Fruit fly (Drosophila melanogaster) whole organism, embryonic: ENCODE measurements around the gene Kah.

ENCODE experiments used
- Atf3 ChIP-seq: fragments of 200-800 bp; sonication (Bioruptor generic); optimal IDR thresholded peaks from 3 replicates; lab custom pipeline; 2016; ENCODE audit warnings: missing biosample characterization, missing genetic modification characterization
- B-H2 ChIP-seq: fragments of 200-800 bp; sonication (Bioruptor generic); optimal IDR thresholded peaks from 2 replicates; lab custom pipeline; 2018; ENCODE audit warnings: missing biosample characterization, mild to moderate bottlenecking, missing genetic modification characterization
- CG10431 ChIP-seq: fragments of 200-800 bp; sonication (Bioruptor generic); optimal IDR thresholded peaks from 3 replicates; lab custom pipeline; 2018; ENCODE audit warnings: missing biosample characterization, mild to moderate bottlenecking, missing genetic modification characterization
- CG10543 ChIP-seq: fragments of 200-800 bp; sonication (Bioruptor generic); optimal IDR thresholded peaks from 3 replicates; lab custom pipeline; 2017; ENCODE audit warnings: missing biosample characterization, mild to moderate bottlenecking, missing genetic modification characterization, moderate library complexity
- CG11093 ChIP-seq: fragments of 200-800 bp; sonication (Bioruptor generic); IDR thresholded peaks from 3 replicates; pipeline ENCODE4 v1.3.6; 2022; ENCODE audit warnings: missing biosample characterization, missing genetic modification characterization
- CG11560 ChIP-seq: fragments of 200-800 bp; sonication (Bioruptor generic); IDR thresholded peaks from 3 replicates; pipeline ENCODE4 v1.3.6; 2022; ENCODE audit warnings: missing biosample characterization, missing genetic modification characterization
- CG11696 ChIP-seq: fragments of 200-800 bp; sonication (Bioruptor generic); IDR thresholded peaks from 2 replicates; pipeline ENCODE4 v1.3.6; 2022; ENCODE audit warnings: missing biosample characterization, missing genetic modification characterization
- CG12104 ChIP-seq: fragments of 200-800 bp; sonication (Bioruptor generic); optimal IDR thresholded peaks from 3 replicates; lab custom pipeline; 2016; ENCODE audit warnings: missing biosample characterization, missing genetic modification characterization
- CG12769 ChIP-seq: fragments of 200-800 bp; sonication (Bioruptor generic); optimal IDR thresholded peaks from 2 replicates; lab custom pipeline; 2019; ENCODE audit warnings: missing biosample characterization, mild to moderate bottlenecking, missing genetic modification characterization, moderate library complexity
- CG15269 ChIP-seq: fragments of 200-800 bp; sonication (Bioruptor generic); optimal IDR thresholded peaks from 2 replicates; lab custom pipeline; 2018; ENCODE audit warnings: missing biosample characterization, mild to moderate bottlenecking, missing genetic modification characterization, moderate library complexity
- CG17328 ChIP-seq: fragments of 200-800 bp; sonication (Bioruptor generic); IDR thresholded peaks from 2 replicates; pipeline ENCODE4 v1.3.6; 2022; ENCODE audit warnings: missing biosample characterization, missing genetic modification characterization
- CG1792 ChIP-seq: fragments of 200-800 bp; sonication (Bioruptor generic); optimal IDR thresholded peaks from 2 replicates; lab custom pipeline; 2016; ENCODE audit warnings: missing biosample characterization, missing genetic modification characterization
- CG18764 ChIP-seq: fragments of 200-800 bp; sonication (Bioruptor generic); optimal IDR thresholded peaks from 3 replicates; lab custom pipeline; 2016; ENCODE audit warnings: missing biosample characterization, missing genetic modification characterization
- CG2120 ChIP-seq: fragments of 200-800 bp; sonication (Bioruptor generic); optimal IDR thresholded peaks from 3 replicates; lab custom pipeline; 2016; ENCODE audit warnings: missing biosample characterization, missing genetic modification characterization
- CG30020 ChIP-seq: fragments of 200-800 bp; optimal IDR thresholded peaks from 2 replicates; lab custom pipeline; 2019; ENCODE audit warnings: missing biosample characterization, mild to moderate bottlenecking, missing genetic modification characterization, moderate library complexity
- CG3065 ChIP-seq: fragments of 200-800 bp; sonication (Bioruptor generic); optimal IDR thresholded peaks from 2 replicates; lab custom pipeline; 2016; ENCODE audit warnings: missing biosample characterization, missing genetic modification characterization
- CG31365 ChIP-seq: fragments of 200-800 bp; sonication (Bioruptor generic); optimal IDR thresholded peaks from 2 replicates; lab custom pipeline; 2018; ENCODE audit warnings: missing biosample characterization, mild to moderate bottlenecking, missing genetic modification characterization
- CG4707 ChIP-seq: fragments of 200-800 bp; sonication (Bioruptor generic); optimal IDR thresholded peaks from 2 replicates; lab custom pipeline; 2018; ENCODE audit warnings: missing biosample characterization, mild to moderate bottlenecking, missing genetic modification characterization, moderate library complexity
- CG7839 ChIP-seq: fragments of 200-800 bp; sonication (Bioruptor generic); optimal IDR thresholded peaks from 3 replicates; lab custom pipeline; 2018; ENCODE audit warnings: missing biosample characterization, mild to moderate bottlenecking, missing genetic modification characterization, moderate library complexity
- CG8944 ChIP-seq: fragments of 200-800 bp; sonication (Bioruptor generic); optimal IDR thresholded peaks from 3 replicates; lab custom pipeline; 2016; ENCODE audit warnings: missing biosample characterization, missing genetic modification characterization
- CG9876 ChIP-seq: fragments of 200-800 bp; sonication (Bioruptor generic); optimal IDR thresholded peaks from 2 replicates; lab custom pipeline; 2016; ENCODE audit warnings: missing biosample characterization, missing genetic modification characterization
- D19A ChIP-seq: fragments of 200-800 bp; optimal IDR thresholded peaks from 3 replicates; lab custom pipeline; 2019; ENCODE audit warnings: missing biosample characterization, mild to moderate bottlenecking, missing genetic modification characterization, moderate library complexity
- Dad ChIP-seq: fragments of 200-800 bp; sonication (Bioruptor generic); optimal IDR thresholded peaks from 3 replicates; lab custom pipeline; 2016; ENCODE audit warnings: missing biosample characterization, missing genetic modification characterization
- HLH4C ChIP-seq: fragments of 200-800 bp; sonication (Bioruptor generic); IDR thresholded peaks from 3 replicates; pipeline ENCODE4 v1.3.6; 2022; ENCODE audit warnings: missing biosample characterization, missing genetic modification characterization; ENCODE audit not compliant: partially characterized antibody
- Hr3 ChIP-seq: fragments of 200-800 bp; sonication (Bioruptor generic); optimal IDR thresholded peaks from 3 replicates; lab custom pipeline; 2016; ENCODE audit warnings: missing biosample characterization, missing genetic modification characterization
- Max ChIP-seq: fragments of 200-800 bp; sonication (Bioruptor generic); optimal IDR thresholded peaks from 2 replicates; lab custom pipeline; 2016; ENCODE audit warnings: missing biosample characterization, mild to moderate bottlenecking, missing genetic modification characterization
- NK7.1 ChIP-seq: fragments of 200-800 bp; sonication (Bioruptor generic); optimal IDR thresholded peaks from 3 replicates; lab custom pipeline; 2016; ENCODE audit warnings: missing biosample characterization, missing genetic modification characterization
- Nf-YC ChIP-seq: fragments of 200-800 bp; optimal IDR thresholded peaks from 3 replicates; lab custom pipeline; 2019; ENCODE audit warnings: missing biosample characterization, mild to moderate bottlenecking, missing genetic modification characterization, moderate library complexity
- Optix ChIP-seq: fragments of 200-800 bp; sonication (Bioruptor generic); IDR thresholded peaks from 3 replicates; pipeline ENCODE4 v1.3.6; 2022; ENCODE audit warnings: missing biosample characterization, missing genetic modification characterization
- Six4 ChIP-seq: fragments of 200-800 bp; sonication (Bioruptor generic); optimal IDR thresholded peaks from 2 replicates; lab custom pipeline; 2016; ENCODE audit warnings: missing biosample characterization, missing genetic modification characterization
- ase ChIP-seq: fragments of 200-800 bp; sonication (Bioruptor generic); IDR thresholded peaks from 3 replicates; pipeline ENCODE4 v1.3.6; 2022; ENCODE audit warnings: missing biosample characterization, missing genetic modification characterization
- cas ChIP-seq: fragments of 200-800 bp; sonication (Bioruptor generic); IDR thresholded peaks from 2 replicates; pipeline ENCODE4 v1.3.6; 2022; ENCODE audit warnings: missing biosample characterization, missing genetic modification characterization
- cato ChIP-seq: fragments of 200-800 bp; sonication (Bioruptor generic); optimal IDR thresholded peaks from 2 replicates; lab custom pipeline; 2016; ENCODE audit warnings: missing biosample characterization, missing genetic modification characterization, borderline replicate concordance
- chif ChIP-seq, 2 experiments: fragments of 200-800 bp; sonication (Bioruptor generic); optimal IDR thresholded peaks; 3 replicates each; lab custom pipeline; 2016; ENCODE audit warnings: missing biosample characterization in 2 of 2, missing genetic modification characterization in 2 of 2
- chn ChIP-seq: fragments of 200-800 bp; sonication (Bioruptor generic); optimal IDR thresholded peaks from 2 replicates; lab custom pipeline; 2016; ENCODE audit warnings: missing biosample characterization, missing genetic modification characterization
- crp ChIP-seq, 2 experiments: fragments of 200-800 bp; sonication (Bioruptor generic); optimal IDR thresholded peaks; 2 replicates in 1 of 2; 3 replicates in 1 of 2; lab custom pipeline; 2017; ENCODE audit warnings: missing biosample characterization in 2 of 2, missing genetic modification characterization in 2 of 2, mild to moderate bottlenecking in 1 of 2, moderate library complexity in 1 of 2
- disco-r ChIP-seq: fragments of 200-800 bp; sonication (Bioruptor generic); optimal IDR thresholded peaks from 2 replicates; lab custom pipeline; 2016; ENCODE audit warnings: missing biosample characterization, missing genetic modification characterization
- exex ChIP-seq: fragments of 200-800 bp; sonication (Bioruptor generic); optimal IDR thresholded peaks from 4 replicates; lab custom pipeline; 2018; ENCODE audit warnings: missing biosample characterization, mild to moderate bottlenecking, missing genetic modification characterization, moderate library complexity
- fu2 ChIP-seq: fragments of 200-800 bp; sonication (Bioruptor generic); optimal IDR thresholded peaks from 2 replicates; lab custom pipeline; 2016; ENCODE audit warnings: missing biosample characterization, missing genetic modification characterization
- hth ChIP-seq: fragments of >200 bp; optimal IDR thresholded peaks from 2 replicates; lab custom pipeline; 2017; ENCODE audit warnings: inconsistent platforms
- insv ChIP-seq, 2 experiments: fragments of 200-800 bp; sonication (Bioruptor generic); optimal IDR thresholded peaks; 3 replicates each; lab custom pipeline; 2016 to 2018; ENCODE audit warnings: missing biosample characterization in 2 of 2, missing genetic modification characterization in 2 of 2
- kay ChIP-seq: fragments of 200-800 bp; sonication (Bioruptor generic); optimal IDR thresholded peaks from 2 replicates; lab custom pipeline; 2016; ENCODE audit warnings: missing biosample characterization, missing genetic modification characterization
- kni ChIP-seq: fragments of 200-800 bp; sonication (Bioruptor generic); optimal IDR thresholded peaks from 3 replicates; lab custom pipeline; 2017; ENCODE audit warnings: mild to moderate bottlenecking, missing biosample characterization, missing genetic modification reagents, missing genetic modification characterization
- repo ChIP-seq: fragments of 200-800 bp; sonication (Bioruptor generic); optimal IDR thresholded peaks from 2 replicates; lab custom pipeline; 2016; ENCODE audit warnings: missing biosample characterization, missing genetic modification characterization
- rib ChIP-seq: fragments of 200-800 bp; sonication (Bioruptor generic); IDR thresholded peaks from 2 replicates; pipeline ENCODE4 v1.3.6; 2022; ENCODE audit warnings: missing biosample characterization, missing genetic modification characterization
- row ChIP-seq: fragments of 200-800 bp; sonication (Bioruptor generic); IDR thresholded peaks from 3 replicates; pipeline ENCODE4 v1.3.6; 2022; ENCODE audit warnings: missing biosample characterization, missing genetic modification characterization
- sens ChIP-seq: fragments of 200-800 bp; sonication (Bioruptor generic); peaks from one replicate; lab custom pipeline; 2016; ENCODE audit warnings: missing biosample characterization, missing genetic modification characterization
- ssp ChIP-seq: fragments of 200-800 bp; sonication (Bioruptor generic); IDR thresholded peaks from 2 replicates; pipeline ENCODE4 v1.3.6; 2022; ENCODE audit warnings: missing biosample characterization, missing genetic modification characterization
- stc ChIP-seq: fragments of 200-800 bp; sonication (Bioruptor generic); IDR thresholded peaks from 2 replicates; pipeline ENCODE4 v1.3.6; 2022; ENCODE audit warnings: missing biosample characterization, missing genetic modification characterization
- vvl ChIP-seq: fragments of 200-800 bp; sonication (Bioruptor generic); IDR thresholded peaks from 2 replicates; pipeline ENCODE4 v1.3.6; 2022; ENCODE audit warnings: missing biosample characterization, missing genetic modification characterization
- yki ChIP-seq: fragments of >200 bp; optimal IDR thresholded peaks from 3 replicates; lab custom pipeline; 2018

Gene Kah

DNA sequence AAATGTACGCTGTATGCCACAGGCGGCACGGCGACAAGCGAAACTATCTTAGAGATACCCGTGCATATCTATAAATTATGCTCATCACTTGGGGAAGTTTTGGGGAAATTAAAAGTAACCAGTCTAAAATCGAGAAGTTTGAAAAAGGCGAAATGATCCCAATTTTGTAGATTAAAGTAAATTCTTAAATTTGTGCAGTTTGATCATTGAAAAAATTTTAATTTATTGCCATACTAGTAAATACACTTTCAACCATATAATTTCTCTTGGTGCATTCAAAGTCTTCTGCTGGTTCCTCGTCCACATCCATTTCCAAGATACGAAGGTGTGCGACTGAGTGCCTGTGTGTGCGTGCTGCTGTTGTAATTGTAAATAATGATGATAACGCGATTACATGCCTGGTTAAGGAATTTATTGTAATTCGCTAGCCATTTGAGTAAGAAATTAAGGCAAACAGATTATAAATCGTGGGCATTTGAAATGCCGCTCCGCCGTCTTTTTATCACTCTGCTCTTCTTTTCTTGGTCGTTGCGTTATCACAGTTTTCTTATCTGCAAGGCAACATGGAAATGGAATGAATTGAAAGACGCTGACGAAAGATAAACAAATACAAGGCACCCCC is 26.5 kb upstream of the Kah start (continued):
- TF ChIP-seq CG18764 (GFP tag; lab: Kevin White, UChicago): peak; percentile 79
- TF ChIP-seq CG11093 (GFP tag; lab: Robert Waterston, UW): peak; percentile 84
- peak; percentile 72 for TF ChIP-seq chn (GFP tag; lab: Kevin White, UChicago)
- peak; percentile 13 for TF ChIP-seq CG30020
- peak; percentile 36; the same call in 1 of the 2 replicates for TF ChIP-seq cas (GFP tag; lab: Robert Waterston, UW)
- TF ChIP-seq rib (GFP tag; lab: Robert Waterston, UW): no peak
- no peak for TF ChIP-seq HLH4C (GFP tag; lab: Robert Waterston, UW)
- peak; percentile 13 for TF ChIP-seq Nf-YC (tag; lab: Kevin White, UChicago)
- no peak for TF ChIP-seq hth
- peak; percentile 77 for TF ChIP-seq ssp
- peak; percentile 63 for TF ChIP-seq disco-r
- peak; percentile 69 for TF ChIP-seq CG2120 (GFP tag; lab: Kevin White, UChicago)
- TF ChIP-seq repo (GFP tag; lab: Kevin White, UChicago): peak; percentile 72
- peak; percentile 10 for TF ChIP-seq B-H2 (GFP tag; lab: Kevin White, UChicago)
- peak; percentile 79 for TF ChIP-seq CG11696 (GFP tag; lab: Robert Waterston, UW)
- peak; percentile 89 for TF ChIP-seq Hr3 (GFP tag; lab: Kevin White, UChicago)
- peak; percentile 84 for TF ChIP-seq CG9876 (GFP tag; lab: Kevin White, UChicago)
- TF ChIP-seq Dad (GFP tag; lab: Kevin White, UChicago): peak; percentile 81
- TF ChIP-seq yki (lab: Kevin White, UChicago): no peak
- TF ChIP-seq CG8944 (GFP tag; lab: Kevin White, UChicago): peak; percentile 85
- peak; percentile 72; the same call in 2 of the 3 replicates for TF ChIP-seq CG11560 (tag; lab: Robert Waterston, UW)
- TF ChIP-seq CG4707 (GFP tag; lab: Kevin White, UChicago): peak; percentile 45
- peak; percentile 76 for TF ChIP-seq CG3065
- peak in 1 of 2 experiments; percentile 24 for TF ChIP-seq crp (GFP tag; optimal IDR thresholded peaks at IDR 0.05; lab: Kevin White, UChicago)
- 0 out of 3 replicates have a peak, but pooled peaks have one; percentile 48 for TF ChIP-seq Optix (GFP tag; lab: Robert Waterston, UW)
- TF ChIP-seq CG31365: peak; percentile 49
- TF ChIP-seq Max (GFP tag; lab: Kevin White, UChicago): peak; percentile 87
- peak; percentile 56 for TF ChIP-seq fu2
- peak; percentile 91 for TF ChIP-seq stc (GFP tag; lab: Robert Waterston, UW)
- TF ChIP-seq CG12769 (tag; lab: Kevin White, UChicago): peak; percentile 44
- peak; percentile 89 to 91 for TF ChIP-seq chif (GFP tag; optimal IDR thresholded peaks at IDR 0.05; lab: Kevin White, UChicago)
- peak; percentile 68 for TF ChIP-seq Atf3
- peak; percentile 78 for TF ChIP-seq cato (GFP tag; lab: Kevin White, UChicago)
- TF ChIP-seq CG17328 (GFP tag; lab: Robert Waterston, UW): peak; percentile 92
- no peak for TF ChIP-seq insv (GFP tag; optimal IDR thresholded peaks at IDR 0.05; lab: Kevin White, UChicago)
- TF ChIP-seq CG10543 (GFP tag; lab: Kevin White, UChicago): no peak
- peak; percentile 78 for TF ChIP-seq CG1792 (GFP tag; lab: Kevin White, UChicago)
- peak; percentile 98 for TF ChIP-seq sens (GFP tag; lab: Kevin White, UChicago)
- no peak for TF ChIP-seq kni
- peak; percentile 94 for TF ChIP-seq ase (GFP tag; lab: Robert Waterston, UW)
- TF ChIP-seq kay (GFP tag; lab: Kevin White, UChicago): peak; percentile 69
- peak; percentile 67 for TF ChIP-seq CG12104 (GFP tag; lab: Kevin White, UChicago)
- TF ChIP-seq CG15269: peak; percentile 89
- peak; percentile 94 for TF ChIP-seq D19A (tag; lab: Kevin White, UChicago)
- TF ChIP-seq row (GFP tag; lab: Robert Waterston, UW): peak; percentile 94
- TF ChIP-seq vvl (GFP tag; lab: Robert Waterston, UW): peak; percentile 92
- no peak for TF ChIP-seq CG10431
- TF ChIP-seq NK7.1: peak; percentile 71
- TF ChIP-seq exex (tag; lab: Kevin White, UChicago): peak; percentile 90
- peak; percentile 89 for TF ChIP-seq CG7839 (tag; lab: Kevin White, UChicago)
- TF ChIP-seq Six4 (GFP tag; lab: Kevin White, UChicago): peak; percentile 74
